Worm (Caenorhabditis elegans): ENCODE results near the gene M70.5.

DNA sequence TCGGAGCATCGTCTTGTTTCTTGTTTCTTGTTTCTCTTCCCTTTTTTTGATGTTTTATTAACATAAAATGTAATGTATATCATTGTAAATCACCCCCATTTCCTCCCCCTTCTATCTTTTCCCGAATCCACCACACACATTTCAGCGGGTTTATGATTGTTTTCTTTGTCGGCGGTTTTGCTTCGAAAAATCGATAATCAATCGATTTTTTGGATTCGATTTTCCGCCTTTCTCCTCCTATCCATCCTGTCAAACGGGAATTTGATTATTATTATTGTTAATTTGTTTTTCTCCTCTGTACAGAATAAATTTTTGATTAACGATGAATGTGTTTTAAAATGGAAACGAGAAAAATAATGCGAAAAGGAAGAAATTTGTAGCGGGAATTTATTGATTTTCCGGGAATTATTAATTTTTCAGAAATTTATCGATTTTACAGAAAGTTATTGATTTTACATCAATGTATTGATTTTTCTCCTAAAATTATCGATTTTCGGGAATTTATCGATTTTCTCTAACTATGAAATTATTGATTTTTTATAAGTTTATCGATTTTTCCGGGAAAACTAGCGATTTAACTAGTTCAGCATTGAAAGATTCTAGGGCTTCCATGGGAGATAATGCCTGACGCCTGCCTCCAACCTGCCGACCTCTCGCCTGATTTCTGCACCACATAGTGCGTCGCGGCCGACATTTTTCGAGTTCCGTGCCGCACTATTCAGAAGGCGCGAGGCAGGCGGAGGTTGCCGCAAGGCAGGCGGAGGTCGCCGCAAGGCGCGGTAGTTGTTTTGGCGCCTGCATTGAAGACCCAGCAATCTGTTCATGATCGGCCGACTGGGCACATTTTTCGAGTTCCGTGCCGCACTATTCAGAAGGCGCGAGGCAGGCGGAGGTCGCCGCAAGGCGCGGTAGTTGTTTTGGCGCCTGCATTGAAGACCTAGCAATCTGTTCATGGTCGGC lies 38.5 kb downstream of the M70.5 start:
- TF ChIP-seq hmg-4 (GFP tag; optimal IDR thresholded peaks at IDR 0.05) (no peak), ama-1 (optimal IDR thresholded peaks at IDR 0.05) (no peak), tbx-37 (GFP tag; conservative IDR thresholded peaks at IDR 0.05) (no peak), flt-1 (GFP tag; IDR thresholded peaks at IDR 0.05) (no peak), scrt-1 (GFP tag; IDR thresholded peaks at IDR 0.05) (no peak), sea-1 (GFP tag; conservative IDR thresholded peaks at IDR 0.05) (no peak), tra-4 (tag; optimal IDR thresholded peaks at IDR 0.05) (no peak), aly-1 (tag; optimal IDR thresholded peaks at IDR 0.05) (no peak), F13C5.2 (tag; optimal IDR thresholded peaks at IDR 0.05) (no peak), ceh-36 (tag; optimal IDR thresholded peaks at IDR 0.05) (no peak)
